Worm (Caenorhabditis elegans): ENCODE measurements around the gene trf-1.
A peak's percentile ranks its signal among the peaks of the same experiment; 100 is the strongest.

The trf-1 gene

DNA sequence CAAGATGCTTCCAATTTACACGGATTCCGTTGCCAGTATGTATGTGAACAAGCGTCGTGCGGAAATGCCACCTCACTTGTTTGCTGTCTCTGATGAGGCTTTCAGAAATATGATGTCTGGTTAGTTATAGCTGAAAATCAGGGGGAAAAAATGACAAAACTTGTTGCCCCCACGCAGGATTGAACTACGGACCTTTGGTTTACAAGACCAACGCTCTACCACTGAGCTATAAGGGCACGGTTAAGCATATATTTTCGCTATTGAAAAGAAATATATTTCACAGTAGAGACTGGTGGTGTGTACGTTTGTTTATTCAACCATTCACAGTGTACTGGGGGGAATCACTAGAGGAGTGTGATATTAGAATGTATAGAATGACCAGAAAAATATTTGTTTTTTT, 19.1 kb upstream of the trf-1 start (continued):
- TF ChIP-seq nhr-80 (tag; optimal IDR thresholded peaks at IDR 0.05) (peak; percentile 17), die-1 (tag; optimal IDR thresholded peaks at IDR 0.05) (peak; percentile 75), egl-18 (GFP tag; IDR thresholded peaks at IDR 0.05) (no peak), hmg-20 (GFP tag; IDR thresholded peaks at IDR 0.05) (no peak), unc-62 (GFP tag; optimal IDR thresholded peaks at IDR 0.05) (no peak), ceh-79 (tag; optimal IDR thresholded peaks at IDR 0.05) (no peak), aptf-3 (GFP tag; IDR thresholded peaks at IDR 0.05) (no peak), ceh-27 (GFP tag; optimal IDR thresholded peaks at IDR 0.05) (no peak), Y67H2A.10 (GFP tag; conservative IDR thresholded peaks at IDR 0.05) (no peak), repo-1 (tag; optimal IDR thresholded peaks at IDR 0.05) (no peak), hrde-1 (tag; optimal IDR thresholded peaks at IDR 0.05; ENCODE audit: borderline replicate concordance) (no peak), snpc-1.1 (tag; optimal IDR thresholded peaks at IDR 0.05; ENCODE audit: insufficient read depth) (no peak), nfya-2 (GFP tag; IDR thresholded peaks at IDR 0.05) (no peak), dpff-1 (tag; optimal IDR thresholded peaks at IDR 0.05) (no peak), B0019.2 (GFP tag; conservative IDR thresholded peaks at IDR 0.05) (no peak), hsf-1 (GFP tag; IDR thresholded peaks at IDR 0.05) (no peak), lin-40 (tag; optimal IDR thresholded peaks at IDR 0.05) (no peak), let-607 (tag; optimal IDR thresholded peaks at IDR 0.05) (no peak), lag-1 (GFP tag; IDR thresholded peaks at IDR 0.05) (no peak), lin-35 (GFP tag; optimal IDR thresholded peaks at IDR 0.05) (no peak), nhr-120 (GFP tag; IDR thresholded peaks at IDR 0.05) (no peak), B0035.1 (tag; optimal IDR thresholded peaks at IDR 0.05) (no peak), let-526 (GFP tag; IDR thresholded peaks at IDR 0.05) (no peak), sdz-38 (tag; optimal IDR thresholded peaks at IDR 0.05) (no peak), madf-10 (tag; optimal IDR thresholded peaks at IDR 0.05) (peak; percentile 9), sea-2 (GFP tag; IDR thresholded peaks at IDR 0.05) (no peak), Y53G8AR.9 (GFP tag; conservative IDR thresholded peaks at IDR 0.05) (no peak), hmg-1.2 (GFP tag; IDR thresholded peaks at IDR 0.05) (peak; percentile 42; the same call in 1 of the 2 replicates)

- no peak for TF ChIP-seq repo-1 (tag; optimal IDR thresholded peaks at IDR 0.05)
- TF ChIP-seq Y79H2A.3 (GFP tag; conservative IDR thresholded peaks at IDR 0.05): no peak
- TF ChIP-seq attf-6 (GFP tag; IDR thresholded peaks at IDR 0.05): no peak
- TF ChIP-seq fkh-3 (tag; optimal IDR thresholded peaks at IDR 0.05): no peak
- no peak for TF ChIP-seq F37B4.10 (GFP tag; IDR thresholded peaks at IDR 0.05)
- no peak for TF ChIP-seq T26A5.8 (tag; optimal IDR thresholded peaks at IDR 0.05)
- TF ChIP-seq nhr-120 (GFP tag; IDR thresholded peaks at IDR 0.05): no peak
- TF ChIP-seq hmg-1.2 (GFP tag; IDR thresholded peaks at IDR 0.05): peak; percentile 59; the same call in 1 of the 2 replicates
- no peak for TF ChIP-seq sdz-38 (tag; optimal IDR thresholded peaks at IDR 0.05)
- TF ChIP-seq lir-1 (GFP tag; conservative IDR thresholded peaks at IDR 0.05): no peak
- no peak for TF ChIP-seq pha-4 (tag; optimal IDR thresholded peaks at IDR 0.05)
- no peak for TF ChIP-seq mcd-1 (GFP tag; IDR thresholded peaks at IDR 0.05)
- TF ChIP-seq efl-1 (GFP tag; optimal IDR thresholded peaks at IDR 0.05): peak; percentile 43
- no peak for TF ChIP-seq ztf-22 (GFP tag; optimal IDR thresholded peaks at IDR 0.05)
- TF ChIP-seq cebp-1 (GFP tag; IDR thresholded peaks at IDR 0.05): no peak
- no peak for TF ChIP-seq cebp-1 (tag; optimal IDR thresholded peaks at IDR 0.05)
- TF ChIP-seq lin-54 (GFP tag; optimal IDR thresholded peaks at IDR 0.05): no peak
- no peak for TF ChIP-seq snpc-1.3 (tag; optimal IDR thresholded peaks at IDR 0.05; ENCODE audit: insufficient read depth)
- no peak for TF ChIP-seq Y56A3A.18 (GFP tag; IDR thresholded peaks at IDR 0.05)
- TF ChIP-seq nhr-80 (tag; optimal IDR thresholded peaks at IDR 0.05): no peak
- no peak for TF ChIP-seq F57A8.1 (GFP tag; optimal IDR thresholded peaks at IDR 0.05)
- TF ChIP-seq dpl-1 (GFP tag; optimal IDR thresholded peaks at IDR 0.05): no peak
- TF ChIP-seq let-526 (GFP tag; IDR thresholded peaks at IDR 0.05): no peak
- TF ChIP-seq him-1 (tag; optimal IDR thresholded peaks at IDR 0.05): no peak
- TF ChIP-seq F57C9.4 (tag; optimal IDR thresholded peaks at IDR 0.05): no peak
- TF ChIP-seq lsl-1 (GFP tag; optimal IDR thresholded peaks at IDR 0.05): peak; percentile 3
- TF ChIP-seq madf-3 (GFP tag; IDR thresholded peaks at IDR 0.05): no peak
- no peak for TF ChIP-seq snpc-1.1 (tag; optimal IDR thresholded peaks at IDR 0.05; ENCODE audit: insufficient read depth)
Measured at ce11 chrIII:13418975-13419374, 11.3 kb upstream of the trf-1 start.
